Fruit fly (Drosophila melanogaster) whole organism, wandering third instar larva: ENCODE results near the gene Smox.

ENCODE experiments used
- Abd-B ChIP-seq: fragments of >200 bp; optimal IDR thresholded peaks from 2 replicates; lab custom pipeline; 2017; ENCODE audit warnings: missing biosample characterization, missing genetic modification characterization
- GATAd ChIP-seq: sonication (Bioruptor generic); optimal IDR thresholded peaks from 2 replicates; lab custom pipeline; 2016; ENCODE audit warnings: missing biosample characterization, missing genetic modification characterization
- OdsH ChIP-seq: fragments of 200-800 bp; sonication (Bioruptor generic); optimal IDR thresholded peaks from 2 replicates; lab custom pipeline; 2016; ENCODE audit warnings: missing biosample characterization, mild to moderate bottlenecking, missing genetic modification characterization
- foxo ChIP-seq, 2 experiments: fragments of 200-800 bp; sonication (Bioruptor generic); optimal IDR thresholded peaks; 2 replicates in 1 of 2; 3 replicates in 1 of 2; lab custom pipeline; 2016 to 2017; ENCODE audit warnings: missing biosample characterization in 2 of 2, missing genetic modification characterization in 2 of 2
- sage ChIP-seq: fragments of 200-800 bp; sonication (Bioruptor generic); optimal IDR thresholded peaks from 2 replicates; lab custom pipeline; 2016; ENCODE audit warnings: missing biosample characterization, mild to moderate bottlenecking, missing genetic modification characterization

- TF ChIP-seq GATAd, result peak; percentile 35
- peak in 1 of 2 experiments; percentile 81 for TF ChIP-seq foxo (GFP tag; optimal IDR thresholded peaks at IDR 0.05; lab: Kevin White, UChicago)
- peak; percentile 32 for TF ChIP-seq sage (GFP tag; lab: Kevin White, UChicago)
- peak; percentile 75 for TF ChIP-seq OdsH
- TF ChIP-seq Abd-B (GFP tag; lab: Kevin White, UChicago), result no peak
Observed at dm6 chrX:8131693-8132313, 10.3 kb downstream of the Smox start, which contains the start of gene CG10958.
